Fruit fly (Drosophila melanogaster): ENCODE measurements around the gene aly.

The aly gene

DNA sequence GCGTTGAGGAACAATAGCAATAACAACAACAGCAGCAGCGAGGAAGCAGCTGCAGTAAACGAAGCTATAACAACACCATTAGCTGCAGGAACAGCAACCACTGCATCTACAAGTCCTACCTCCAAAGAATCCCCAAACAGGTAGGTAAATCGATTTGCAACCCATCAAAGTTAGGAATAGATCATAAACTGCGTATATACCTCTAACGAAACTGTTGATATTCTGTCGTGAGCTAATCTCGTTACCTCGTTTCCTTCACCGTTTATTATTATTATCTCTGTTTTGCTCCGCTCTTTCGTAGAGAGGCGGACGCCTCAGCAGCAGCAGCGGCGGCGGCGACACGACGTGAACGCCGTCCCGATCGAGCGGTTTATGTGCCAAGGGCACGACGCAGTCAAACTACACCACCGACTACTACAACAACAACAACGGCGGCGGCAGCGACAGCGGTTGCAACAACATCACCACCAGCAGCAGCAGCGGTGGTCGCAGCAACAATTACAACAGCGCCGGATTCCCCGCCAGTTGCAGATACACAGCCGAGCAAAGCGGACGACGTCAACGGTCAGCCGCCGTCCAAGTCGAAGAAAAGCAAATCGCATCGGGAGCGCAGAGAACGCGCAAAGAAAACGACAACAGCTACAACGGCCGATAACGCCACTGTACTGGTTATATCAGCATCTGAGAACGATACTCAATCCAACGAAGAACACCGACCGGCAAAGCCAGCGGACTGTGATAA, 11.7 kb upstream of the aly start (continued):
- TF ChIP-seq jumu (GFP tag; optimal IDR thresholded peaks at IDR 0.05) (no peak), CG13424 (tag; optimal IDR thresholded peaks at IDR 0.05) (no peak), br (optimal IDR thresholded peaks at IDR 0.05) (no peak), CG8290 (GFP tag; optimal IDR thresholded peaks at IDR 0.05) (no peak), CG8290 (tag; optimal IDR thresholded peaks at IDR 0.05) (peak in 1 of 2 experiments; percentile 14), CG1647 (GFP tag; optimal IDR thresholded peaks at IDR 0.05) (no peak), HLH4C (GFP tag; IDR thresholded peaks at IDR 0.05; ENCODE audit: partially characterized antibody) (no peak), Atf-2 (GFP tag; optimal IDR thresholded peaks at IDR 0.05) (no peak), Six4 (GFP tag; optimal IDR thresholded peaks at IDR 0.05) (no peak), ssp (GFP tag; IDR thresholded peaks at IDR 0.05) (no peak), CG3838 (GFP tag; optimal IDR thresholded peaks at IDR 0.05) (no peak), run (tag; optimal IDR thresholded peaks at IDR 0.05) (peak; percentile 12), Hand (GFP tag; optimal IDR thresholded peaks at IDR 0.05) (no peak), CG17829 (tag; optimal IDR thresholded peaks at IDR 0.05) (peak; percentile 43), gsb-n (tag; optimal IDR thresholded peaks at IDR 0.05) (no peak), tin (GFP tag; optimal IDR thresholded peaks at IDR 0.05) (no peak), CG31365 (tag; optimal IDR thresholded peaks at IDR 0.05) (no peak), dmrt99B (tag; optimal IDR thresholded peaks at IDR 0.05) (peak; percentile 2), psq (GFP tag; optimal IDR thresholded peaks at IDR 0.05) (peak; percentile 75), CG8359 (GFP tag; optimal IDR thresholded peaks at IDR 0.05; ENCODE audit: borderline replicate concordance) (peak; percentile 1), pum (GFP tag; optimal IDR thresholded peaks at IDR 0.05) (no peak), CG9797 (GFP tag; optimal IDR thresholded peaks at IDR 0.05) (no peak), bab2 (GFP tag; optimal IDR thresholded peaks at IDR 0.05) (no peak), CG4707 (GFP tag; optimal IDR thresholded peaks at IDR 0.05) (no peak), Hr78 (GFP tag; optimal IDR thresholded peaks at IDR 0.05) (no peak), ap (GFP tag; IDR thresholded peaks at IDR 0.05) (no peak), CG15073 (GFP tag; optimal IDR thresholded peaks at IDR 0.05) (no peak), CG18476 (GFP tag; optimal IDR thresholded peaks at IDR 0.05) (no peak), TFAM (GFP tag; optimal IDR thresholded peaks at IDR 0.05) (no peak), CG3065 (GFP tag; optimal IDR thresholded peaks at IDR 0.05) (no peak), repo (GFP tag; optimal IDR thresholded peaks at IDR 0.05) (no peak), sim (GFP tag; IDR thresholded peaks at IDR 0.05) (no peak), ttk (GFP tag; IDR thresholded peaks at IDR 0.05) (no peak), MESR4 (GFP tag; optimal IDR thresholded peaks at IDR 0.05) (peak; percentile 10), jigr1 (GFP tag; IDR thresholded peaks at IDR 0.05) (no peak), pita (GFP tag; optimal IDR thresholded peaks at IDR 0.05) (no peak), CG1603 (tag; optimal IDR thresholded peaks at IDR 0.05) (no peak), Mes4 (GFP tag; optimal IDR thresholded peaks at IDR 0.05) (no peak), Dp (GFP tag; optimal IDR thresholded peaks at IDR 0.05) (no peak), Deaf1 (tag; optimal IDR thresholded peaks at IDR 0.05) (peak; percentile 83), ato (GFP tag; IDR thresholded peaks at IDR 0.05; ENCODE audit: partially characterized antibody) (peak; percentile 23; the same call in 1 of the 2 replicates), kay (GFP tag; optimal IDR thresholded peaks at IDR 0.05) (no peak), ems (GFP tag; optimal IDR thresholded peaks at IDR 0.05) (no peak), CG2202 (tag; optimal IDR thresholded peaks at IDR 0.05) (no peak), Hey (tag; optimal IDR thresholded peaks at IDR 0.05) (peak; percentile 24), Doc3 (GFP tag; IDR thresholded peaks at IDR 0.05; ENCODE audit: partially characterized antibody) (no peak), CG6683 (GFP tag; optimal IDR thresholded peaks at IDR 0.05) (no peak), CG11560 (tag; IDR thresholded peaks at IDR 0.05) (no peak), Hmx (GFP tag; optimal IDR thresholded peaks at IDR 0.05) (no peak), gcm2 (GFP tag; optimal IDR thresholded peaks at IDR 0.05) (no peak), fd3F (GFP tag; optimal IDR thresholded peaks at IDR 0.05) (no peak)

All from whole organism, embryonic.